Comparison of ENCODE assay signal across 1 fruit fly cellular context in genomic region chr3R:31725486-31726227, dm6.
A peak's percentile ranks its signal among the peaks of the same experiment; 100 is the strongest.
TF ChIP-seq lines count a peak whose summit lies in the region.

No protein-coding gene starts in this region.

TF ChIP-seq in whole organism, embryonic, 481 proteins besides CTCF, POLR2A, EP300 and RAD21 (continued from another document and continues in another):
- TF ChIP-seq Drgx (GFP tag; IDR thresholded peaks at IDR 0.05; lab: Robert Waterston, UW) = 0 out of 2 replicates have a peak, but pooled peaks have one; percentile 5
- TF ChIP-seq ems (GFP tag; optimal IDR thresholded peaks at IDR 0.05; lab: Kevin White, UChicago) = no peak
- TF ChIP-seq CG10321 (GFP tag; IDR thresholded peaks at IDR 0.05; lab: Robert Waterston, UW) = no peak
- TF ChIP-seq CG15696 (tag; optimal IDR thresholded peaks at IDR 0.05; lab: Kevin White, UChicago) = no peak
- no peak for TF ChIP-seq CG42726 (GFP tag; IDR thresholded peaks at IDR 0.05; lab: Robert Waterston, UW; ENCODE audit: partially characterized antibody)
- peak; percentile 10 for TF ChIP-seq pfk (GFP tag; optimal IDR thresholded peaks at IDR 0.05; lab: Kevin White, UChicago)
- no peak for TF ChIP-seq CG1602 (GFP tag; optimal IDR thresholded peaks at IDR 0.05; lab: Kevin White, UChicago)
- TF ChIP-seq disco-r (GFP tag; optimal IDR thresholded peaks at IDR 0.05; lab: Kevin White, UChicago) = no peak
- no peak for TF ChIP-seq Doc3 (GFP tag; IDR thresholded peaks at IDR 0.05; lab: Robert Waterston, UW; ENCODE audit: partially characterized antibody)
- no peak for TF ChIP-seq CG30020 (tag; optimal IDR thresholded peaks at IDR 0.05; lab: Kevin White, UChicago)
- no peak for TF ChIP-seq grau (tag; optimal IDR thresholded peaks at IDR 0.05; lab: Kevin White, UChicago)
- peak; percentile 23 for TF ChIP-seq CG33213 (GFP tag; optimal IDR thresholded peaks at IDR 0.05; lab: Kevin White, UChicago)
- TF ChIP-seq CG33557 (GFP tag; optimal IDR thresholded peaks at IDR 0.05; lab: Kevin White, UChicago) = no peak
- peak; percentile 27 for TF ChIP-seq Elba2 (GFP tag; optimal IDR thresholded peaks at IDR 0.05; lab: Kevin White, UChicago)
- no peak for TF ChIP-seq maf-S (GFP tag; optimal IDR thresholded peaks at IDR 0.05; lab: Kevin White, UChicago)
- TF ChIP-seq yki (optimal IDR thresholded peaks at IDR 0.05; lab: Kevin White, UChicago) = no peak
- no peak for TF ChIP-seq BEAF-32 (GFP tag; optimal IDR thresholded peaks at IDR 0.05; lab: Kevin White, UChicago)
- TF ChIP-seq CG17385 (GFP tag; optimal IDR thresholded peaks at IDR 0.05; lab: Kevin White, UChicago) = no peak
- peak; percentile 41; the same call in 1 of the 2 replicates for TF ChIP-seq chm (GFP tag; IDR thresholded peaks at IDR 0.05; lab: Robert Waterston, UW)
- no peak for TF ChIP-seq CG6683 (GFP tag; optimal IDR thresholded peaks at IDR 0.05; lab: Kevin White, UChicago)
- no peak for TF ChIP-seq Sox100B (GFP tag; optimal IDR thresholded peaks at IDR 0.05; lab: Kevin White, UChicago)
- TF ChIP-seq CG10565 (GFP tag; optimal IDR thresholded peaks at IDR 0.05; lab: Kevin White, UChicago) = no peak
- TF ChIP-seq chinmo (GFP tag; IDR thresholded peaks at IDR 0.05; lab: Robert Waterston, UW; ENCODE audit: partially characterized antibody) = 0 out of 4 replicates have a peak, but pooled peaks have one; percentile 55
- no peak for TF ChIP-seq lov (optimal IDR thresholded peaks at IDR 0.05; lab: Kevin White, UChicago)
- peak; percentile 32; the same call in 2 of the 3 replicates for TF ChIP-seq lov (GFP tag; IDR thresholded peaks at IDR 0.05; lab: Robert Waterston, UW)
- TF ChIP-seq az2 (GFP tag; optimal IDR thresholded peaks at IDR 0.05; lab: Kevin White, UChicago) = no peak
- no peak for TF ChIP-seq CG2889 (GFP tag; IDR thresholded peaks at IDR 0.05; lab: Robert Waterston, UW)
- peak in 1 of 3 experiments; percentile 10 for TF ChIP-seq lola (GFP tag; optimal IDR thresholded peaks at IDR 0.05; lab: Kevin White, UChicago)
- 0 out of 2 replicates have a peak, but pooled peaks have one; percentile 7 for TF ChIP-seq CG31441 (GFP tag; IDR thresholded peaks at IDR 0.05; lab: Robert Waterston, UW)
- TF ChIP-seq vnd (GFP tag; IDR thresholded peaks at IDR 0.05; lab: Robert Waterston, UW; ENCODE audit: partially characterized antibody) = no peak
- TF ChIP-seq CG2875 (GFP tag; optimal IDR thresholded peaks at IDR 0.05; lab: Kevin White, UChicago) = no peak
- no peak for TF ChIP-seq cad (GFP tag; optimal IDR thresholded peaks at IDR 0.05; lab: Kevin White, UChicago)
- no peak for TF ChIP-seq GATAe (GFP tag; conservative IDR thresholded peaks at IDR 0.05; lab: Robert Waterston, UW)
- TF ChIP-seq CG1792 (GFP tag; optimal IDR thresholded peaks at IDR 0.05; lab: Kevin White, UChicago) = no peak
- no peak for TF ChIP-seq Dip2 (GFP tag; IDR thresholded peaks at IDR 0.05; lab: Robert Waterston, UW)
- TF ChIP-seq bab2 (GFP tag; optimal IDR thresholded peaks at IDR 0.05; lab: Kevin White, UChicago) = no peak
- peak; percentile 26; the same call in 1 of the 2 replicates for TF ChIP-seq bbx (GFP tag; IDR thresholded peaks at IDR 0.05; lab: Robert Waterston, UW; ENCODE audit: partially characterized antibody)
- TF ChIP-seq oc (tag; optimal IDR thresholded peaks at IDR 0.05; lab: Kevin White, UChicago) = no peak
- TF ChIP-seq CG13775 (GFP tag; optimal IDR thresholded peaks at IDR 0.05; lab: Kevin White, UChicago) = no peak
- no peak for TF ChIP-seq corto (GFP tag; optimal IDR thresholded peaks at IDR 0.05; lab: Kevin White, UChicago)
- TF ChIP-seq MBD-R2 (GFP tag; IDR thresholded peaks at IDR 0.05; lab: Robert Waterston, UW) = 0 out of 2 replicates have a peak, but pooled peaks have one; percentile 9
- TF ChIP-seq bsh (GFP tag; optimal IDR thresholded peaks at IDR 0.05; lab: Kevin White, UChicago) = no peak
- TF ChIP-seq en (GFP tag; optimal IDR thresholded peaks at IDR 0.05; lab: Kevin White, UChicago) = peak; percentile 7
- TF ChIP-seq Eip74EF (GFP tag; optimal IDR thresholded peaks at IDR 0.05; lab: Kevin White, UChicago) = peak in 1 of 2 experiments; percentile 2
- TF ChIP-seq CG15514 (GFP tag; optimal IDR thresholded peaks at IDR 0.05; lab: Kevin White, UChicago) = no peak
- 0 out of 3 replicates have a peak, but pooled peaks have one; percentile 29 for TF ChIP-seq so (GFP tag; IDR thresholded peaks at IDR 0.05; lab: Robert Waterston, UW)
- peak; percentile 22; the same call in 1 of the 2 replicates for TF ChIP-seq CG32532 (GFP tag; IDR thresholded peaks at IDR 0.05; lab: Robert Waterston, UW)
- TF ChIP-seq Dref (GFP tag; IDR thresholded peaks at IDR 0.05; lab: Robert Waterston, UW) = no peak
- TF ChIP-seq CG16779 (GFP tag; IDR thresholded peaks at IDR 0.05; lab: Robert Waterston, UW) = 0 out of 2 replicates have a peak, but pooled peaks have one; percentile 38
- TF ChIP-seq tna (GFP tag; IDR thresholded peaks at IDR 0.05; lab: Robert Waterston, UW; ENCODE audit: partially characterized antibody) = no peak
- peak; percentile 4 for TF ChIP-seq sqz (GFP tag; optimal IDR thresholded peaks at IDR 0.05; lab: Kevin White, UChicago)
- no peak for TF ChIP-seq Hr51 (GFP tag; optimal IDR thresholded peaks at IDR 0.05; lab: Kevin White, UChicago)
- no peak for TF ChIP-seq sim (GFP tag; IDR thresholded peaks at IDR 0.05; lab: Robert Waterston, UW)
- TF ChIP-seq CG13424 (tag; optimal IDR thresholded peaks at IDR 0.05; lab: Kevin White, UChicago) = no peak
- no peak for TF ChIP-seq CG10543 (GFP tag; optimal IDR thresholded peaks at IDR 0.05; lab: Kevin White, UChicago)
- no peak for TF ChIP-seq pan (optimal IDR thresholded peaks at IDR 0.05; lab: Kevin White, UChicago)
- peak in 1 of 2 experiments; percentile 22 for TF ChIP-seq pan (GFP tag; optimal IDR thresholded peaks at IDR 0.05 in 1 of 2, IDR thresholded peaks at IDR 0.05 in 1 of 2)
- TF ChIP-seq gsb (GFP tag; IDR thresholded peaks at IDR 0.05; lab: Robert Waterston, UW) = no peak
- no peak for TF ChIP-seq Awh (GFP tag; IDR thresholded peaks at IDR 0.05; lab: Robert Waterston, UW)
- peak; percentile 66 for TF ChIP-seq pros (GFP tag; optimal IDR thresholded peaks at IDR 0.05; lab: Kevin White, UChicago)
- peak; percentile 77 for TF ChIP-seq HLHmδ (GFP tag; optimal IDR thresholded peaks at IDR 0.05; lab: Kevin White, UChicago)
- peak; percentile 9 for TF ChIP-seq CG10462 (GFP tag; optimal IDR thresholded peaks at IDR 0.05; lab: Kevin White, UChicago)
- TF ChIP-seq CG32767 (GFP tag; IDR thresholded peaks at IDR 0.05; lab: Robert Waterston, UW) = no peak
- peak; percentile 31; the same call in 1 of the 2 replicates for TF ChIP-seq CG32772 (GFP tag; IDR thresholded peaks at IDR 0.05; lab: Robert Waterston, UW)
- TF ChIP-seq E2f1 (GFP tag; IDR thresholded peaks at IDR 0.05; lab: Robert Waterston, UW) = no peak
- no peak for TF ChIP-seq Hmx (GFP tag; optimal IDR thresholded peaks at IDR 0.05; lab: Kevin White, UChicago)
- TF ChIP-seq D19B (GFP tag; optimal IDR thresholded peaks at IDR 0.05; lab: Kevin White, UChicago) = no peak
- TF ChIP-seq bcd (GFP tag; optimal IDR thresholded peaks at IDR 0.05; lab: Kevin White, UChicago) = no peak
- TF ChIP-seq CG10209 (GFP tag; optimal IDR thresholded peaks at IDR 0.05; lab: Kevin White, UChicago) = no peak
- TF ChIP-seq grn (GFP tag; optimal IDR thresholded peaks at IDR 0.05; lab: Kevin White, UChicago) = no peak
- TF ChIP-seq CG9817 (tag; optimal IDR thresholded peaks at IDR 0.05; lab: Kevin White, UChicago) = no peak
- peak; percentile 20 for TF ChIP-seq twi (tag; optimal IDR thresholded peaks at IDR 0.05; lab: Kevin White, UChicago)
- no peak for TF ChIP-seq fd3F (GFP tag; optimal IDR thresholded peaks at IDR 0.05; lab: Kevin White, UChicago)
- TF ChIP-seq amos (GFP tag; IDR thresholded peaks at IDR 0.05; lab: Robert Waterston, UW; ENCODE audit: partially characterized antibody) = no peak
- TF ChIP-seq CG14014 (GFP tag; IDR thresholded peaks at IDR 0.05; lab: Robert Waterston, UW) = 0 out of 2 replicates have a peak, but pooled peaks have one; percentile 10
- no peak for TF ChIP-seq shn (GFP tag; optimal IDR thresholded peaks at IDR 0.05; lab: Kevin White, UChicago)
- TF ChIP-seq CG31224 (GFP tag; IDR thresholded peaks at IDR 0.05; lab: Robert Waterston, UW) = no peak
- TF ChIP-seq CG3995 (GFP tag; optimal IDR thresholded peaks at IDR 0.05; lab: Kevin White, UChicago) = no peak
- no peak for TF ChIP-seq Dek (tag; optimal IDR thresholded peaks at IDR 0.05; lab: Kevin White, UChicago)
- no peak for TF ChIP-seq Ada2b (GFP tag; IDR thresholded peaks at IDR 0.05; lab: Robert Waterston, UW)
- TF ChIP-seq toy (GFP tag; IDR thresholded peaks at IDR 0.05; lab: Robert Waterston, UW) = no peak
- TF ChIP-seq zf30C (GFP tag; optimal IDR thresholded peaks at IDR 0.05; lab: Kevin White, UChicago) = no peak
- TF ChIP-seq Dbx (GFP tag; IDR thresholded peaks at IDR 0.05; lab: Robert Waterston, UW) = no peak
- TF ChIP-seq CG8944 (GFP tag; optimal IDR thresholded peaks at IDR 0.05; lab: Kevin White, UChicago) = no peak
- TF ChIP-seq CG2202 (tag; optimal IDR thresholded peaks at IDR 0.05; lab: Kevin White, UChicago) = no peak
- TF ChIP-seq Bgb (GFP tag; IDR thresholded peaks at IDR 0.05; lab: Robert Waterston, UW; ENCODE audit: partially characterized antibody) = 0 out of 2 replicates have a peak, but pooled peaks have one; percentile 18
- TF ChIP-seq Fer2 (tag; optimal IDR thresholded peaks at IDR 0.05; lab: Kevin White, UChicago) = no peak
- no peak for TF ChIP-seq danr (GFP tag; IDR thresholded peaks at IDR 0.05; lab: Robert Waterston, UW)
- peak; percentile 59; the same call in 1 of the 2 replicates for TF ChIP-seq CG4360 (GFP tag; IDR thresholded peaks at IDR 0.05; lab: Robert Waterston, UW)
- TF ChIP-seq CG10654 (GFP tag; optimal IDR thresholded peaks at IDR 0.05; lab: Kevin White, UChicago) = no peak
- no peak for TF ChIP-seq Mes4 (GFP tag; optimal IDR thresholded peaks at IDR 0.05; lab: Kevin White, UChicago)
- TF ChIP-seq Opbp (GFP tag; IDR thresholded peaks at IDR 0.05; lab: Robert Waterston, UW; ENCODE audit: partially characterized antibody) = 0 out of 3 replicates have a peak, but pooled peaks have one; percentile 28
- no peak for TF ChIP-seq TFAM (GFP tag; optimal IDR thresholded peaks at IDR 0.05; lab: Kevin White, UChicago)
- TF ChIP-seq HmgD (GFP tag; optimal IDR thresholded peaks at IDR 0.05; lab: Kevin White, UChicago) = no peak
- TF ChIP-seq ken (GFP tag; IDR thresholded peaks at IDR 0.05; lab: Robert Waterston, UW) = no peak
- no peak for TF ChIP-seq tgo (GFP tag; IDR thresholded peaks at IDR 0.05; lab: Robert Waterston, UW)
- no peak for TF ChIP-seq eve (GFP tag; optimal IDR thresholded peaks at IDR 0.05; lab: Kevin White, UChicago)
- TF ChIP-seq Trl (optimal IDR thresholded peaks at IDR 0.05; lab: Kevin White, UChicago) = peak; percentile 36 to 73
- no peak for TF ChIP-seq Trl (GFP tag; optimal IDR thresholded peaks at IDR 0.05; lab: Kevin White, UChicago)
- TF ChIP-seq rib (GFP tag; IDR thresholded peaks at IDR 0.05; lab: Robert Waterston, UW) = peak; percentile 37; the same call in 1 of the 2 replicates
- no peak for TF ChIP-seq CG7357 (GFP tag; IDR thresholded peaks at IDR 0.05; lab: Robert Waterston, UW)
- TF ChIP-seq CG17568 (GFP tag; optimal IDR thresholded peaks at IDR 0.05; lab: Kevin White, UChicago) = no peak
- peak; percentile 51 for TF ChIP-seq nerfin-1 (tag; optimal IDR thresholded peaks at IDR 0.05; lab: Kevin White, UChicago)
- peak; percentile 5 for TF ChIP-seq CG6254 (GFP tag; optimal IDR thresholded peaks at IDR 0.05; lab: Kevin White, UChicago)
- peak; percentile 48 for TF ChIP-seq Deaf1 (tag; optimal IDR thresholded peaks at IDR 0.05; lab: Kevin White, UChicago)
- TF ChIP-seq bowl (GFP tag; IDR thresholded peaks at IDR 0.05; lab: Robert Waterston, UW) = no peak
- TF ChIP-seq z (GFP tag; IDR thresholded peaks at IDR 0.05; lab: Robert Waterston, UW) = peak; percentile 47; the same call in 1 of the 3 replicates
- TF ChIP-seq Sox102F (GFP tag; optimal IDR thresholded peaks at IDR 0.05; lab: Kevin White, UChicago) = no peak
- TF ChIP-seq sna (GFP tag; IDR thresholded peaks at IDR 0.05; lab: Robert Waterston, UW; ENCODE audit: partially characterized antibody) = 0 out of 2 replicates have a peak, but pooled peaks have one; percentile 18
- no peak for TF ChIP-seq Mad (GFP tag; optimal IDR thresholded peaks at IDR 0.05; lab: Kevin White, UChicago)
- TF ChIP-seq psq (GFP tag; optimal IDR thresholded peaks at IDR 0.05; lab: Kevin White, UChicago) = no peak
- TF ChIP-seq sens (GFP tag; lab: Kevin White, UChicago) = peak; percentile 65
- no peak for TF ChIP-seq CG17361 (GFP tag; IDR thresholded peaks at IDR 0.05; lab: Robert Waterston, UW)
- no peak for TF ChIP-seq CG6813 (GFP tag; optimal IDR thresholded peaks at IDR 0.05; lab: Kevin White, UChicago)
- no peak for TF ChIP-seq tio (GFP tag; optimal IDR thresholded peaks at IDR 0.05; lab: Kevin White, UChicago)
- TF ChIP-seq nmo (GFP tag; optimal IDR thresholded peaks at IDR 0.05; lab: Kevin White, UChicago) = no peak
- no peak for TF ChIP-seq CG15479 (GFP tag; optimal IDR thresholded peaks at IDR 0.05; lab: Kevin White, UChicago)
- TF ChIP-seq Atf3 (GFP tag; optimal IDR thresholded peaks at IDR 0.05; lab: Kevin White, UChicago) = no peak
- TF ChIP-seq fd96Cb (tag; optimal IDR thresholded peaks at IDR 0.05; lab: Kevin White, UChicago) = no peak
- no peak for TF ChIP-seq org-1 (GFP tag; optimal IDR thresholded peaks at IDR 0.05; lab: Kevin White, UChicago)
- no peak for TF ChIP-seq CG6791 (GFP tag; IDR thresholded peaks at IDR 0.05; lab: Robert Waterston, UW; ENCODE audit: partially characterized antibody)
- TF ChIP-seq CG18476 (GFP tag; optimal IDR thresholded peaks at IDR 0.05; lab: Kevin White, UChicago) = no peak
- TF ChIP-seq prd (optimal IDR thresholded peaks at IDR 0.05; lab: Kevin White, UChicago) = no peak
- 0 out of 3 replicates have a peak, but pooled peaks have one; percentile 11 for TF ChIP-seq prd (GFP tag; IDR thresholded peaks at IDR 0.05; lab: Robert Waterston, UW)
- TF ChIP-seq jumu (GFP tag; optimal IDR thresholded peaks at IDR 0.05; lab: Kevin White, UChicago) = no peak
- no peak for TF ChIP-seq Atf6 (GFP tag; IDR thresholded peaks at IDR 0.05; lab: Robert Waterston, UW)
- no peak for TF ChIP-seq Lpt (GFP tag; optimal IDR thresholded peaks at IDR 0.05; lab: Kevin White, UChicago)
- TF ChIP-seq croc (GFP tag; conservative IDR thresholded peaks at IDR 0.05; lab: Robert Waterston, UW) = no peak
- TF ChIP-seq C15 (GFP tag; IDR thresholded peaks at IDR 0.05; lab: Robert Waterston, UW) = no peak
- no peak for TF ChIP-seq Oaz (GFP tag; IDR thresholded peaks at IDR 0.05; lab: Robert Waterston, UW)
- TF ChIP-seq ttk (GFP tag; IDR thresholded peaks at IDR 0.05; lab: Robert Waterston, UW) = peak; percentile 79
- TF ChIP-seq Meics (GFP tag; optimal IDR thresholded peaks at IDR 0.05; lab: Kevin White, UChicago) = no peak
